Fruit fly (Drosophila melanogaster): ENCODE data around the gene tsg.

The tsg gene

DNA sequence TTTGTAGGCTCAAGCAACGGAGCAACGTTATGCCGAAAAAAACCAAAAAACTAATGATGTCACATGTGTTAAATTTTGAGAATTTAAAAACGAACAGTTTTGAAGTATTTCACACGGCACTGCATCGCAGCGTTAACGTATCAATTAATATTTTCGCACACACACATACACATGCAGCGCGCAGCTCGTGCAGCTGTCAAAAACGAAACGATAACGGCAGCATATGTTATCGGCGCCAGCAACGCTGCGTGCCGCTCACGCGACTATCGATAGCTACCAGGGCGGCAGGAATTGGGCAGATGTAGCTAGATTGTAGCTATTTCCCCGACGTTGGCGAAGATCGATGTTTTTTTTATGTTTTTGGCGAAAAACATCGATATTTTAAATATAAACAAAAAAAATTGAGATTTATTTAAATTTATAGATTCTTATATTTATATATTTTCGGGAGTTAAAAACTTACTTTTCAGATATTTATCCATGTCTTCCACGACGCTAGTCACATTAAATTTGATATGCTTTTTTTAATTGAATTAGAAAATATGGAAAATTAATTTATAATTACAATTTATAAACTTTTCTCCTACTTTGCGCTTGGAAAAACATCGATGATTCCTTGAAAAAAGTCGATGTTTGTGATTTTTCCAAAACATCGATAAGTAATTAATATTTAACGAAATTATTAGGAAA lies 40.2 kb upstream of the tsg start, which contains the start of gene Usp7 (continued):
- no peak for TF ChIP-seq crol (GFP tag; IDR thresholded peaks at IDR 0.05)
- no peak for TF ChIP-seq eyg (GFP tag; optimal IDR thresholded peaks at IDR 0.05)
- TF ChIP-seq NK7.1 (GFP tag; optimal IDR thresholded peaks at IDR 0.05), result no peak
- no peak for TF ChIP-seq stc (GFP tag; IDR thresholded peaks at IDR 0.05)
- no peak for TF ChIP-seq CG11093 (GFP tag; IDR thresholded peaks at IDR 0.05)
- peak; percentile 82 for TF ChIP-seq pzg (GFP tag; optimal IDR thresholded peaks at IDR 0.05)
- no peak for TF ChIP-seq CG7786 (GFP tag; optimal IDR thresholded peaks at IDR 0.05)
- TF ChIP-seq pita (GFP tag; optimal IDR thresholded peaks at IDR 0.05), result no peak
- TF ChIP-seq CG4360 (GFP tag; IDR thresholded peaks at IDR 0.05), result peak; percentile 35; the same call in 1 of the 2 replicates
- TF ChIP-seq HLH54F (GFP tag; optimal IDR thresholded peaks at IDR 0.05), result no peak
- peak; percentile 39 for TF ChIP-seq CG34376 (GFP tag; optimal IDR thresholded peaks at IDR 0.05)
- TF ChIP-seq da (GFP tag; optimal IDR thresholded peaks at IDR 0.05), result no peak
- no peak for TF ChIP-seq Awh (GFP tag; IDR thresholded peaks at IDR 0.05)
- no peak for TF ChIP-seq trh (GFP tag; optimal IDR thresholded peaks at IDR 0.05)
- no peak for TF ChIP-seq CG3407 (GFP tag; optimal IDR thresholded peaks at IDR 0.05)
- no peak for TF ChIP-seq Tbp (GFP tag; optimal IDR thresholded peaks at IDR 0.05)
- TF ChIP-seq usp (GFP tag; optimal IDR thresholded peaks at IDR 0.05), result no peak
- TF ChIP-seq CG12744 (GFP tag; optimal IDR thresholded peaks at IDR 0.05), result no peak
- peak; percentile 42 for TF ChIP-seq nerfin-1 (tag; optimal IDR thresholded peaks at IDR 0.05)
- TF ChIP-seq H2.0 (GFP tag; IDR thresholded peaks at IDR 0.05), result no peak
- no peak for TF ChIP-seq fd64A (GFP tag; optimal IDR thresholded peaks at IDR 0.05)
- TF ChIP-seq Trl (optimal IDR thresholded peaks at IDR 0.05), result no peak
- TF ChIP-seq Trl (GFP tag; optimal IDR thresholded peaks at IDR 0.05), result no peak
- TF ChIP-seq CG31365 (tag; optimal IDR thresholded peaks at IDR 0.05), result no peak
- TF ChIP-seq CG6683 (GFP tag; optimal IDR thresholded peaks at IDR 0.05), result no peak
- no peak for TF ChIP-seq CG15269 (tag; optimal IDR thresholded peaks at IDR 0.05)
- TF ChIP-seq ewg (GFP tag; optimal IDR thresholded peaks at IDR 0.05), result no peak
- TF ChIP-seq CG7271 (tag; optimal IDR thresholded peaks at IDR 0.05), result no peak
- no peak for TF ChIP-seq wor (GFP tag; IDR thresholded peaks at IDR 0.05)
- TF ChIP-seq CG5245 (GFP tag; optimal IDR thresholded peaks at IDR 0.05), result no peak
- TF ChIP-seq rib (GFP tag; IDR thresholded peaks at IDR 0.05), result no peak
- TF ChIP-seq NfI (GFP tag; optimal IDR thresholded peaks at IDR 0.05), result no peak
- TF ChIP-seq HLHmδ (GFP tag; optimal IDR thresholded peaks at IDR 0.05), result no peak
- TF ChIP-seq sr (GFP tag; IDR thresholded peaks at IDR 0.05), result no peak
- TF ChIP-seq CG17802 (tag; optimal IDR thresholded peaks at IDR 0.05), result peak; percentile 86
- no peak for TF ChIP-seq CG18619 (GFP tag; optimal IDR thresholded peaks at IDR 0.05)
- no peak for TF ChIP-seq CG12769 (tag; optimal IDR thresholded peaks at IDR 0.05)
- TF ChIP-seq jumu (GFP tag; optimal IDR thresholded peaks at IDR 0.05), result no peak
- TF ChIP-seq BtbVII (GFP tag; optimal IDR thresholded peaks at IDR 0.05), result no peak
- TF ChIP-seq CG10959 (GFP tag; IDR thresholded peaks at IDR 0.05), result no peak
- TF ChIP-seq onecut (GFP tag; IDR thresholded peaks at IDR 0.05), result no peak
- no peak for TF ChIP-seq gcm2 (GFP tag; optimal IDR thresholded peaks at IDR 0.05)
- TF ChIP-seq gce (GFP tag; IDR thresholded peaks at IDR 0.05), result no peak
- peak; percentile 91 for TF ChIP-seq vnd (GFP tag; IDR thresholded peaks at IDR 0.05; ENCODE audit: partially characterized antibody)
- TF ChIP-seq dati (GFP tag; IDR thresholded peaks at IDR 0.05), result no peak
- TF ChIP-seq CG3281 (GFP tag; optimal IDR thresholded peaks at IDR 0.05), result no peak
- TF ChIP-seq CG13123 (GFP tag; optimal IDR thresholded peaks at IDR 0.05), result no peak
- TF ChIP-seq knrl (GFP tag; IDR thresholded peaks at IDR 0.05; ENCODE audit: partially characterized antibody), result peak; percentile 96
- peak; percentile 93 for TF ChIP-seq hb (GFP tag; IDR thresholded peaks at IDR 0.05; ENCODE audit: partially characterized antibody)
- peak; percentile 78 for TF ChIP-seq Adf1 (GFP tag; IDR thresholded peaks at IDR 0.05)
- TF ChIP-seq CG11398 (GFP tag; optimal IDR thresholded peaks at IDR 0.05), result no peak
- TF ChIP-seq PHDP (tag; optimal IDR thresholded peaks at IDR 0.05), result no peak
